Worm (Caenorhabditis elegans) whole organism, L1 larva: ENCODE results near the gene sulp-8.

Experiments used
- hlh-4 ChIP-seq: sonication (generic microtip); optimal IDR thresholded peaks from 2 replicates; lab custom pipeline; 2016; ENCODE audit warnings: mild to moderate bottlenecking, missing genetic modification characterization, missing compliant biosample characterization
- lsy-2 ChIP-seq, 2 experiments: fragments of 150-350 bp; optimal IDR thresholded peaks; 2 replicates each; lab custom pipeline; 2014; ENCODE audit warnings: missing biosample characterization in 2 of 2, missing genetic modification characterization in 2 of 2
- mdl-1 ChIP-seq, 2 experiments: fragments of 150-350 bp; optimal IDR thresholded peaks; 2 replicates each; lab custom pipeline; 2014 to 2017; ENCODE audit warnings: missing biosample characterization in 2 of 2, missing genetic modification characterization in 2 of 2, inconsistent platforms in 1 of 2
- mep-1 ChIP-seq: fragments of 150-350 bp; optimal IDR thresholded peaks from 2 replicates; lab custom pipeline; 2014; ENCODE audit warnings: missing biosample characterization, missing genetic modification characterization
- skn-1 ChIP-seq: fragments of 150-350 bp; optimal IDR thresholded peaks from 2 replicates; lab custom pipeline; 2014; ENCODE audit warnings: missing biosample characterization, missing genetic modification characterization
- snpc-4 ChIP-seq: fragments of 150-350 bp; optimal IDR thresholded peaks from 2 replicates; lab custom pipeline; 2014; ENCODE audit warnings: missing biosample characterization, missing genetic modification characterization

- TF ChIP-seq mdl-1 (tag; optimal IDR thresholded peaks at IDR 0.05; lab: Kevin White, UChicago) (no peak), snpc-4 (tag; lab: Kevin White, UChicago) (no peak), hlh-4 (no peak), mep-1 (no peak), skn-1 (tag; lab: Kevin White, UChicago) (no peak), lsy-2 (tag; optimal IDR thresholded peaks at IDR 0.05; lab: Kevin White, UChicago) (no peak)
These were observed 53.0 kb downstream of the sulp-8 start for ce11 chrV:9620417-9620816.
